Worm (Caenorhabditis elegans) whole organism, young adult: ENCODE data around the gene chil-24.

ENCODE experiments used
- F57A8.1 ChIP-seq: fragments of 200-800 bp; sonication (Bioruptor generic); optimal IDR thresholded peaks from 2 replicates; lab custom pipeline; 2018; ENCODE audit warnings: mild to moderate bottlenecking, missing genetic modification characterization, moderate library complexity, missing compliant biosample characterization
- ztf-25 ChIP-seq: fragments of 200-800 bp; sonication (Bioruptor generic); IDR thresholded peaks from 2 replicates; pipeline ENCODE4 v1.3.6; 2022; ENCODE audit warnings: missing genetic modification reagents, missing genetic modification characterization, missing compliant biosample characterization

DNA sequence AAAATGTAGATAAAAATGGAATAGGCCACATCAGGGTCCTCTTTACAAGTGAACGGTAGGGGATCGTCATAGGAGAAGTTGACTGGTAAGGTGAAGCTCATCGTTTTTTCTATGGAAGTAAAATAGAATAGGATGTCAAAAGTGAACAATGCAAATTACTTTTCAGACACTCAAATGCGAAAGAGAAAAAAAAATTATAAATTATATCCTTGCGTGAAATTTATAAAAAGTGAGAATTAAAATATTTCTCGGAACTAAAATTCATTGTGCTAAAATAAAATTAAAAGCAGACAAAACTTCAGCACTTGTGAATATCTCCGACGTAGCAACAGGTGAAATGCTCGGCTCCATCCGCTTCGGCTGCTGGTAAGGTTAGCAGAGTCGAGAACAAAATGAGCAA, 35.6 kb upstream of the chil-24 start, which contains the start of gene srg-22:
- TF ChIP-seq ztf-25 (GFP tag; lab: Robert Waterston, UW) (no peak), F57A8.1 (no peak)
